Worm (Caenorhabditis elegans) whole organism, L2 larva: ENCODE results near the gene dpy-2.

ENCODE experiments used
- C34F6.9 ChIP-seq: fragments of 150-350 bp; optimal IDR thresholded peaks from 2 replicates; lab custom pipeline; 2014; ENCODE audit warnings: missing biosample characterization, missing genetic modification characterization
- R02D3.7 ChIP-seq: fragments of 150-350 bp; optimal IDR thresholded peaks from 2 replicates; lab custom pipeline; 2014; ENCODE audit warnings: missing biosample characterization, missing genetic modification characterization
- Y55F3AM.14 ChIP-seq: fragments of 200-800 bp; sonication (Bioruptor generic); optimal IDR thresholded peaks from 2 replicates; lab custom pipeline; 2018; ENCODE audit warnings: mild to moderate bottlenecking, missing genetic modification characterization, missing compliant biosample characterization
- ZK546.5 ChIP-seq: sonication (generic microtip); optimal IDR thresholded peaks from 2 replicates; lab custom pipeline; 2017; ENCODE audit warnings: missing biosample characterization, missing genetic modification characterization
- alr-1 ChIP-seq: fragments of 150-350 bp; optimal IDR thresholded peaks from 2 replicates; lab custom pipeline; 2014; ENCODE audit warnings: missing biosample characterization, missing genetic modification characterization
- aly-2 ChIP-seq: fragments of 150-350 bp; optimal IDR thresholded peaks from 2 replicates; lab custom pipeline; 2014; ENCODE audit warnings: missing biosample characterization, missing genetic modification characterization
- ceh-82 ChIP-seq: fragments of 150-350 bp; optimal IDR thresholded peaks from 2 replicates; lab custom pipeline; 2014; ENCODE audit warnings: missing biosample characterization, missing genetic modification characterization
- dmd-4 ChIP-seq: sonication (generic microtip); optimal IDR thresholded peaks from 2 replicates; lab custom pipeline; 2017; ENCODE audit warnings: missing biosample characterization, missing genetic modification characterization
- egl-27 ChIP-seq: sonication (generic microtip); optimal IDR thresholded peaks from 3 replicates; lab custom pipeline; 2017; ENCODE audit warnings: missing biosample characterization, missing genetic modification reagents, missing genetic modification characterization
- elt-1 ChIP-seq: fragments of 150-350 bp; optimal IDR thresholded peaks from 2 replicates; lab custom pipeline; 2014; ENCODE audit warnings: missing biosample characterization, missing genetic modification characterization
- elt-3 ChIP-seq: sonication (generic microtip); optimal IDR thresholded peaks from 2 replicates; lab custom pipeline; 2017; ENCODE audit warnings: missing biosample characterization, missing genetic modification characterization
- fos-1 ChIP-seq: fragments of 150-350 bp; optimal IDR thresholded peaks from 2 replicates; lab custom pipeline; 2014; ENCODE audit warnings: missing biosample characterization, missing genetic modification characterization
- lin-13 ChIP-seq: fragments of 150-350 bp; optimal IDR thresholded peaks from 2 replicates; lab custom pipeline; 2014; ENCODE audit warnings: missing biosample characterization, missing genetic modification reagents, missing genetic modification characterization
- lsy-2 ChIP-seq, 2 experiments: fragments of 150-350 bp in 1 of 2; sonication (generic microtip) in 1 of 2; optimal IDR thresholded peaks; 2 replicates each; lab custom pipeline; 2014 to 2017; ENCODE audit warnings: missing biosample characterization in 2 of 2, missing genetic modification characterization in 2 of 2
- mab-5 ChIP-seq: fragments of 150-350 bp; optimal IDR thresholded peaks from 2 replicates; lab custom pipeline; 2014; ENCODE audit warnings: missing biosample characterization, missing genetic modification characterization
- mbf-1 ChIP-seq: sonication (generic microtip); optimal IDR thresholded peaks from 2 replicates; lab custom pipeline; 2017; ENCODE audit warnings: missing biosample characterization, missing genetic modification characterization
- mdl-1 ChIP-seq, 2 experiments: fragments of 150-350 bp in 1 of 2; sonication (generic microtip) in 1 of 2; optimal IDR thresholded peaks; 2 replicates each; lab custom pipeline; 2017; ENCODE audit warnings: missing biosample characterization in 2 of 2, missing genetic modification characterization in 2 of 2
- nhr-10 ChIP-seq: sonication (generic microtip); optimal IDR thresholded peaks from 2 replicates; lab custom pipeline; 2017; ENCODE audit warnings: missing biosample characterization, missing genetic modification characterization
- nhr-12 ChIP-seq: fragments of 150-350 bp; optimal IDR thresholded peaks from 2 replicates; lab custom pipeline; 2014; ENCODE audit warnings: missing biosample characterization, missing genetic modification characterization
- nhr-129 ChIP-seq: fragments of 150-350 bp; optimal IDR thresholded peaks from 2 replicates; lab custom pipeline; 2014; ENCODE audit warnings: missing biosample characterization, missing genetic modification characterization
- nhr-21 ChIP-seq: fragments of 150-350 bp; optimal IDR thresholded peaks from 2 replicates; lab custom pipeline; 2014; ENCODE audit warnings: missing biosample characterization, missing genetic modification characterization
- nhr-237 ChIP-seq: fragments of 150-350 bp; optimal IDR thresholded peaks from 2 replicates; lab custom pipeline; 2014; ENCODE audit warnings: missing biosample characterization, missing genetic modification characterization
- nhr-25 ChIP-seq: fragments of 150-350 bp; sonication (generic microtip); optimal IDR thresholded peaks from 3 replicates; lab custom pipeline; 2014; ENCODE audit warnings: missing biosample characterization, missing genetic modification characterization
- nhr-6 ChIP-seq: fragments of 150-350 bp; optimal IDR thresholded peaks from 2 replicates; lab custom pipeline; 2014; ENCODE audit warnings: missing biosample characterization, missing genetic modification characterization
- nhr-77 ChIP-seq: fragments of 150-350 bp; optimal IDR thresholded peaks from 2 replicates; lab custom pipeline; 2014; ENCODE audit warnings: missing biosample characterization, missing genetic modification characterization
- peb-1 ChIP-seq: fragments of 150-350 bp; optimal IDR thresholded peaks from 2 replicates; lab custom pipeline; 2014; ENCODE audit warnings: missing biosample characterization, missing genetic modification characterization
- sem-4 ChIP-seq: fragments of 150-350 bp; optimal IDR thresholded peaks from 2 replicates; lab custom pipeline; 2014; ENCODE audit warnings: missing biosample characterization, missing genetic modification reagents, missing genetic modification characterization
- skn-1 ChIP-seq: sonication (generic microtip); optimal IDR thresholded peaks from 2 replicates; lab custom pipeline; 2017; ENCODE audit warnings: missing biosample characterization, missing genetic modification characterization
- sma-3 ChIP-seq: sonication (generic microtip); optimal IDR thresholded peaks from 2 replicates; lab custom pipeline; 2016; ENCODE audit warnings: missing genetic modification reagents, missing genetic modification characterization, missing compliant biosample characterization
- sma-9 ChIP-seq, 2 experiments: fragments of 150-350 bp in 1 of 2; sonication (generic microtip) in 1 of 2; optimal IDR thresholded peaks; 2 replicates each; lab custom pipeline; 2014 to 2016; ENCODE audit warnings: missing genetic modification characterization in 2 of 2, mild to moderate bottlenecking in 1 of 2, missing biosample characterization in 1 of 2, missing compliant biosample characterization in 1 of 2, missing genetic modification reagents in 1 of 2, moderate library complexity in 1 of 2
- snpc-4 ChIP-seq: fragments of 150-350 bp; optimal IDR thresholded peaks from 2 replicates; lab custom pipeline; 2014; ENCODE audit warnings: missing biosample characterization, missing genetic modification characterization
- unc-39 ChIP-seq: fragments of 150-350 bp; optimal IDR thresholded peaks from 2 replicates; lab custom pipeline; 2014; ENCODE audit warnings: missing biosample characterization, missing genetic modification characterization
- unc-55 ChIP-seq: fragments of 150-350 bp; sonication (generic microtip); optimal IDR thresholded peaks from 3 replicates; lab custom pipeline; 2014; ENCODE audit warnings: missing biosample characterization, missing genetic modification reagents, missing genetic modification characterization
- unc-62 ChIP-seq: fragments of 150-350 bp; optimal IDR thresholded peaks from 2 replicates; lab custom pipeline; 2014; ENCODE audit warnings: missing biosample characterization, missing genetic modification reagents, missing genetic modification characterization
- zag-1 ChIP-seq: fragments of 150-350 bp; optimal IDR thresholded peaks from 2 replicates; lab custom pipeline; 2014; ENCODE audit warnings: missing biosample characterization, missing genetic modification characterization
- ztf-1 ChIP-seq: fragments of 200-800 bp; sonication (Bioruptor generic); conservative IDR thresholded peaks from 2 replicates; pipeline ENCODE4 v1.3.6; 2022; ENCODE audit warnings: missing genetic modification characterization, missing compliant biosample characterization
- ztf-11 ChIP-seq: sonication (generic microtip); optimal IDR thresholded peaks from 2 replicates; lab custom pipeline; 2017; ENCODE audit warnings: missing biosample characterization, missing genetic modification characterization
- ztf-4 ChIP-seq: fragments of 150-350 bp; optimal IDR thresholded peaks from 2 replicates; lab custom pipeline; 2014; ENCODE audit warnings: missing biosample characterization, missing genetic modification characterization

Gene dpy-2

DNA sequence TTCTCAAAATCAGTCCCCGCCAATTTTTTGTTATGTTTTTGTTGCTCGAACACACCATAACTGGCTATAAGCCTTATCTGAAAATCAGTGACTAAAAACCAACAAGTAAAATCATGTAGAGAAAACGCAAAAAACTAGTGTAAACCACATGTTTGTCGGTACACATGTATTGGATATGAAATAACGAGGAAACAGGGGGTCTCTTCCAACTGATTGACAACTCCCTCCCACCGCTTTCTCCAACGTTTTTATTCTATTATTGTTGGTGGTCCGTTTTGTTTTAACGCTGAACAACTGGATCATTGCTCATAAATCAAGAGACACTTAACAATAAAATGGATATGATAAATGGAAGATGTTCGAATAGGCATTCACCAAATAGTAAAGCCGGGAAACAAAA, 12.7 kb downstream of the dpy-2 start:
- TF ChIP-seq mdl-1 (tag; optimal IDR thresholded peaks at IDR 0.05; lab: Kevin White, UChicago), result no peak
- no peak for TF ChIP-seq mab-5 (tag; lab: Kevin White, UChicago)
- no peak for TF ChIP-seq aly-2 (tag; lab: Kevin White, UChicago)
- no peak for TF ChIP-seq C34F6.9 (tag; lab: Kevin White, UChicago)
- TF ChIP-seq elt-3 (tag; lab: Kevin White, UChicago), result no peak
- no peak for TF ChIP-seq ztf-1 (GFP tag; lab: Robert Waterston, UW)
- TF ChIP-seq nhr-6 (tag; lab: Kevin White, UChicago), result no peak
- no peak for TF ChIP-seq mbf-1 (tag; lab: Kevin White, UChicago)
- no peak for TF ChIP-seq alr-1 (tag; lab: Kevin White, UChicago)
- TF ChIP-seq sem-4 (tag; lab: Kevin White, UChicago), result no peak
- TF ChIP-seq fos-1, result no peak
- TF ChIP-seq R02D3.7 (tag; lab: Kevin White, UChicago), result no peak
- no peak for TF ChIP-seq lin-13 (GFP tag; lab: Kevin White, UChicago)
- TF ChIP-seq sma-9 (GFP tag; optimal IDR thresholded peaks at IDR 0.05; lab: Kevin White, UChicago), result no peak
- no peak for TF ChIP-seq sma-9 (tag; optimal IDR thresholded peaks at IDR 0.05; lab: Kevin White, UChicago)

ce11 chrII:6729331-6729730, 15.2 kb downstream of the dpy-2 start, which contains the start of gene T14B4.8:
Gene T14B4.8 (minus strand): TSS chrII:6729390.
- peak; percentile 23 for TF ChIP-seq zag-1
- TF ChIP-seq lsy-2 (tag; optimal IDR thresholded peaks at IDR 0.05; lab: Kevin White, UChicago), result peak in 1 of 2 experiments; percentile 8
- no peak for TF ChIP-seq nhr-6 (tag; lab: Kevin White, UChicago)
- peak; percentile 45 for TF ChIP-seq C34F6.9 (tag; lab: Kevin White, UChicago)
- no peak for TF ChIP-seq dmd-4 (tag; lab: Kevin White, UChicago)
- TF ChIP-seq Y55F3AM.14 (GFP tag; lab: Kevin White, UChicago), result no peak
- peak; percentile 18 for TF ChIP-seq nhr-129
- TF ChIP-seq elt-3 (tag; lab: Kevin White, UChicago), result no peak
- TF ChIP-seq unc-55 (GFP tag; lab: Kevin White, UChicago), result peak; percentile 51
- no peak for TF ChIP-seq lin-13 (GFP tag; lab: Kevin White, UChicago)
- no peak for TF ChIP-seq nhr-237 (tag; lab: Kevin White, UChicago)
- no peak for TF ChIP-seq ztf-11 (tag; lab: Kevin White, UChicago)
- no peak for TF ChIP-seq aly-2 (tag; lab: Kevin White, UChicago)
- TF ChIP-seq sma-9 (GFP tag; optimal IDR thresholded peaks at IDR 0.05; lab: Kevin White, UChicago), result no peak
- TF ChIP-seq sma-9 (tag; optimal IDR thresholded peaks at IDR 0.05; lab: Kevin White, UChicago), result no peak
- TF ChIP-seq peb-1 (tag; lab: Kevin White, UChicago), result no peak
- TF ChIP-seq skn-1, result no peak
- no peak for TF ChIP-seq nhr-21 (tag; lab: Kevin White, UChicago)
- no peak for TF ChIP-seq ztf-4 (tag; lab: Kevin White, UChicago)
- no peak for TF ChIP-seq unc-62
- TF ChIP-seq ztf-1 (GFP tag; lab: Robert Waterston, UW), result no peak
- no peak for TF ChIP-seq mdl-1 (tag; optimal IDR thresholded peaks at IDR 0.05; lab: Kevin White, UChicago)
- peak; percentile 4 for TF ChIP-seq snpc-4 (tag; lab: Kevin White, UChicago)
- TF ChIP-seq, all 48 proteins: peak for 6

ce11 chrII:6733718-6734117, 19.6 kb downstream of the dpy-2 start, which contains the start of gene T14B4.9:
Gene T14B4.9 (minus strand): TSS chrII:6733818.
- TF ChIP-seq unc-39 (tag; lab: Kevin White, UChicago) (no peak), nhr-10 (tag; lab: Kevin White, UChicago) (no peak), nhr-77 (tag; lab: Kevin White, UChicago) (no peak), lsy-2 (tag; optimal IDR thresholded peaks at IDR 0.05; lab: Kevin White, UChicago) (no peak), fos-1 (no peak), sem-4 (tag; lab: Kevin White, UChicago) (no peak), skn-1 (no peak), egl-27 (tag; lab: Kevin White, UChicago) (no peak), nhr-129 (no peak), nhr-25 (no peak), sma-3 (no peak), mbf-1 (tag; lab: Kevin White, UChicago) (no peak), elt-1 (tag; lab: Kevin White, UChicago) (no peak), unc-55 (GFP tag; lab: Kevin White, UChicago) (no peak), ZK546.5 (tag; lab: Kevin White, UChicago) (no peak), nhr-21 (tag; lab: Kevin White, UChicago) (no peak), nhr-12 (tag; lab: Kevin White, UChicago) (no peak), dmd-4 (tag; lab: Kevin White, UChicago) (no peak), ceh-82 (tag; lab: Kevin White, UChicago) (no peak)
